Fruit fly (Drosophila melanogaster) whole organism, larva: Measurements from ENCODE around the gene CG3097.

Source experiments
- noc ChIP-seq: fragments of 200-800 bp; sonication (Bioruptor generic); optimal IDR thresholded peaks from 3 replicates; lab custom pipeline; 2019; ENCODE audit warnings: missing biosample characterization, mild to moderate bottlenecking, missing genetic modification characterization, moderate library complexity

Gene CG3097

dm6 chrX:5744277-5744846 lies 26.2 kb downstream of the CG3097 start:
- TF ChIP-seq noc (tag; lab: Kevin White, UChicago) = no peak

DNA sequence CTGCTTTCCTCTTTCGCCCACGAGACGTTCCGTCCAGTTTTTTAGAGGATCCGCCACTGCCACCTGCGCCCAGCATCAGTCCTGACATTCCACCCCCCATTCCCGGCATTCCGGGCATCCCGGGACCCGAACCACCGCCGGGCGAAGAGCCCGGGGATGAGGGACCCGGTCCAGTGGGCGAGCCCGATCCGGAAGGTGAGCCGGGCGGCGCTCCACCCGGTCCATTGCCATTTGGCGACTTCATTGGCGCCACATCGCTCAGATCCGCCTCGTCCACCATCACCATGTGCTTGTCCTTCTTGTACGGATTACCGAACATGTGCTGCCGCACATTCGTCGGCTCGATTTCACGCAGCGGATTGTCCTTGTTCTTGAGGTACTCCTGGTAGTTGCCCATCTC lies 29.0 kb downstream of the CG3097 start:
- no peak for TF ChIP-seq noc (tag; lab: Kevin White, UChicago)

- peak; percentile 46 for TF ChIP-seq noc (tag; lab: Kevin White, UChicago)
These were observed 32.8 kb downstream of the CG3097 start, which contains the start of gene Snx27 for dm6 chrX:5737676-5738220. Snx27 (minus strand) TSS chrX:5738031.

DNA sequence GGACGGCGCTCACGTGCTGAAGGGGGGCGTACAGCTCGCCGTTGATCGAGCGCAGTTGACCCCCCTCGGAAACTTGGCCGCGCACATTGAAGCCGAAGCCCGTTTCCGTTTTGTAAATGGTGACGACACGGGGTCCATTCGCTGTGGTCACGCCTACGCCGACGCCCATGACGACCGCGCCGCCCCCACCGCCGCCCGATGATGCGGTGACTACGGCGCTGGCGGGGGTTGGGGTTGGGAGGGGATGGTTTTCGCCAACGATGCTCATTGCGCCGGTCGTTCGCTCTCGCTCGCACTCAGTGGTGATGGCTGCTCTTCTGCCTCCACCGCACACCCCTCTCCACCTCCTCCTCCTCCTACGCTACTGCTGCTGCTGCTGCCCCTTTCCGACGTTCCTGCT lies 33.4 kb downstream of the CG3097 start:
- no peak for TF ChIP-seq noc (tag; lab: Kevin White, UChicago)

dm6 chrX:5735268-5735941 lies 35.2 kb downstream of the CG3097 start:
- TF ChIP-seq noc (tag; lab: Kevin White, UChicago) = peak; percentile 97

dm6 chrX:5732440-5732839 lies 38.1 kb downstream of the CG3097 start, which contains the start of gene CG15773:
CG15773 (plus strand) TSS chrX:5732740.
- TF ChIP-seq noc (tag; lab: Kevin White, UChicago) = no peak

- no peak for TF ChIP-seq noc (tag; lab: Kevin White, UChicago)
These were observed 45.8 kb downstream of the CG3097 start for dm6 chrX:5724744-5725185.

DNA sequence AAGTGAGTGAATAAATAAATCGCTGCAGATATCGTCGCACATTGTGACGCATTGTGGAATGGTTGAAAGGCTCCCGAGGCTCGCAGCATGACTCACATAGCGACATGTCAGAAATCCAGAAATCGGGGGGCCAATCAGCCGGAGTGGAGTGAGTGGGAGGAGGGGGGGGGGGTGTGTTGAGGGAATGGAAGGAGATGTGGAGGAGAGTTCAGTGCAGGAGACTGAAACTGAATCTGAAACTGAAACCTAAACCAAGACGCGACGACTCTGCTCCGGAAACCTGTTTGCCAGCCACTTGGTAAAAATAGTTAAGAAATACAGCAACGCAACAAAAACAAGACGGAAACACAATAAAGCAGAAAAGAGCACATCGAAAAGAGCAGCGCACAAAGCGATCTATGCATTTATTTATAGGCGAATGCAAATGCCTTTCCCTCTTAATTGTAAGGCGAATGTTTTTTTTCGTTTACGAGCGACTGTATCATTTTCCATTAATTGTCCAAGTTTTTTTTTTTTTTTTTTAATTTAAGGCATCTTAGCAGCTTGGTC lies 46.4 kb downstream of the CG3097 start:
- no peak for TF ChIP-seq noc (tag; lab: Kevin White, UChicago)

- no peak for TF ChIP-seq noc (tag; lab: Kevin White, UChicago)
These were observed 47.0 kb downstream of the CG3097 start for dm6 chrX:5723577-5723976.

- peak; percentile 98 for TF ChIP-seq noc (tag; lab: Kevin White, UChicago)
These were observed 52.0 kb downstream of the CG3097 start for dm6 chrX:5718476-5719012.

dm6 chrX:5717741-5718475 lies 52.7 kb downstream of the CG3097 start, which contains the start of gene CG33080:
CG33080 (minus strand) TSS chrX:5717778.
- TF ChIP-seq noc (tag; lab: Kevin White, UChicago) = no peak
